Worm (Caenorhabditis elegans) whole organism, young adult: Measurements from ENCODE around the gene Y50D4A.5.
A peak's percentile ranks its signal among the peaks of the same experiment; 100 is the strongest.

ENCODE experiments used
- B0019.2 ChIP-seq: fragments of 200-800 bp; sonication (Bioruptor generic); conservative IDR thresholded peaks from 2 replicates; pipeline ENCODE4 v1.3.6; 2022; ENCODE audit warnings: missing genetic modification reagents, missing genetic modification characterization, missing compliant biosample characterization
- B0336.3 ChIP-seq: fragments of 200-800 bp; sonication (Bioruptor generic); IDR thresholded peaks from 2 replicates; pipeline ENCODE4 v1.3.6; 2022; ENCODE audit warnings: missing genetic modification characterization, missing compliant biosample characterization
- C06A6.2 ChIP-seq: fragments of 200-800 bp; sonication (Bioruptor generic); conservative IDR thresholded peaks from 2 replicates; pipeline ENCODE4 v1.3.6; 2022; ENCODE audit warnings: missing genetic modification characterization, missing compliant biosample characterization
- F10E7.11 ChIP-seq: sonication (generic microtip); optimal IDR thresholded peaks from 2 replicates; lab custom pipeline; 2017; ENCODE audit warnings: mild to moderate bottlenecking, missing genetic modification characterization, moderate library complexity, missing compliant biosample characterization
- F22D6.2 ChIP-seq: sonication (generic microtip); optimal IDR thresholded peaks from 2 replicates; lab custom pipeline; 2016; ENCODE audit warnings: mild to moderate bottlenecking, missing genetic modification characterization, missing compliant biosample characterization
- F37B4.10 ChIP-seq: fragments of 200-800 bp; sonication (Bioruptor generic); IDR thresholded peaks from 2 replicates; pipeline ENCODE4 v1.3.6; 2022; ENCODE audit warnings: missing genetic modification characterization, missing compliant biosample characterization
- F39B2.1 ChIP-seq: fragments of 200-800 bp; sonication (Bioruptor generic); IDR thresholded peaks from 2 replicates; pipeline ENCODE4 v1.3.6; 2022; ENCODE audit warnings: missing genetic modification reagents, missing genetic modification characterization, missing compliant biosample characterization
- F52B5.7 ChIP-seq: sonication (generic microtip); optimal IDR thresholded peaks from 2 replicates; lab custom pipeline; 2016; ENCODE audit warnings: mild to moderate bottlenecking, missing genetic modification characterization, missing compliant biosample characterization
- F55B11.4 ChIP-seq: sonication (generic microtip); optimal IDR thresholded peaks from 2 replicates; lab custom pipeline; 2016; ENCODE audit warnings: missing compliant biosample characterization, missing genetic modification characterization, borderline replicate concordance; ENCODE audit not compliant: insufficient read depth
- F57A8.1 ChIP-seq: fragments of 200-800 bp; sonication (Bioruptor generic); optimal IDR thresholded peaks from 2 replicates; lab custom pipeline; 2018; ENCODE audit warnings: mild to moderate bottlenecking, missing genetic modification characterization, moderate library complexity, missing compliant biosample characterization
- K12H6.12 ChIP-seq: fragments of 200-800 bp; sonication (Bioruptor generic); optimal IDR thresholded peaks from 2 replicates; lab custom pipeline; 2018; ENCODE audit warnings: mild to moderate bottlenecking, missing genetic modification characterization, missing compliant biosample characterization
- Y53F4B.3 ChIP-seq: fragments of 200-800 bp; sonication (Bioruptor generic); IDR thresholded peaks from 2 replicates; pipeline ENCODE4 v1.3.6; 2022; ENCODE audit warnings: missing genetic modification reagents, missing genetic modification characterization, missing compliant biosample characterization
- Y67H2A.10 ChIP-seq: fragments of 200-800 bp; sonication (Bioruptor generic); conservative IDR thresholded peaks from 2 replicates; pipeline ENCODE4 v1.3.6; 2022; ENCODE audit warnings: missing genetic modification reagents, missing genetic modification characterization, missing compliant biosample characterization
- akir-1 ChIP-seq: fragments of 200-800 bp; sonication (Bioruptor generic); optimal IDR thresholded peaks from 2 replicates; lab custom pipeline; 2018; ENCODE audit warnings: mild to moderate bottlenecking, missing genetic modification characterization, moderate library complexity, missing compliant biosample characterization
- aptf-3 ChIP-seq: fragments of 200-800 bp; sonication (Bioruptor generic); IDR thresholded peaks from 2 replicates; pipeline ENCODE4 v1.3.6; 2022; ENCODE audit warnings: missing genetic modification characterization, missing compliant biosample characterization
- atf-7 ChIP-seq: sonication (generic microtip); optimal IDR thresholded peaks from 2 replicates; lab custom pipeline; 2017; ENCODE audit warnings: mild to moderate bottlenecking, missing genetic modification characterization, missing compliant biosample characterization
- attf-5 ChIP-seq: fragments of 200-800 bp; sonication (Bioruptor generic); optimal IDR thresholded peaks from 2 replicates; lab custom pipeline; 2018; ENCODE audit warnings: mild to moderate bottlenecking, missing genetic modification characterization, missing compliant biosample characterization
- attf-6 ChIP-seq: fragments of 200-800 bp; sonication (Bioruptor generic); IDR thresholded peaks from 2 replicates; pipeline ENCODE4 v1.3.6; 2022; ENCODE audit warnings: missing genetic modification reagents, missing genetic modification characterization, missing compliant biosample characterization
- bed-1 ChIP-seq: fragments of 200-800 bp; sonication (Bioruptor generic); IDR thresholded peaks from 2 replicates; pipeline ENCODE4 v1.3.6; 2022; ENCODE audit warnings: missing genetic modification reagents, missing genetic modification characterization, missing compliant biosample characterization
- bed-2 ChIP-seq: fragments of 200-800 bp; sonication (Bioruptor generic); IDR thresholded peaks from 2 replicates; pipeline ENCODE4 v1.3.6; 2022; ENCODE audit warnings: missing genetic modification reagents, missing genetic modification characterization, missing compliant biosample characterization
- cebp-1 ChIP-seq, 2 experiments: fragments of 200-800 bp in 1 of 2; sonication (Bioruptor generic) in 1 of 2; sonication (generic microtip) in 1 of 2; IDR thresholded peaks in 1 of 2; optimal IDR thresholded peaks in 1 of 2; 2 replicates each; pipeline versions ENCODE4 v1.3.6 to Lab custom; 2017 to 2022; ENCODE audit warnings: missing compliant biosample characterization in 2 of 2, missing genetic modification characterization in 2 of 2, mild to moderate bottlenecking in 1 of 2, missing genetic modification reagents in 1 of 2, moderate library complexity in 1 of 2
- efl-1 ChIP-seq: fragments of 150-350 bp; optimal IDR thresholded peaks from 2 replicates; lab custom pipeline; 2014; ENCODE audit warnings: missing biosample characterization, missing genetic modification reagents, missing genetic modification characterization
- egl-18 ChIP-seq: fragments of 200-800 bp; sonication (Bioruptor generic); IDR thresholded peaks from 2 replicates; pipeline ENCODE4 v1.3.6; 2022; ENCODE audit warnings: missing genetic modification reagents, missing genetic modification characterization, missing compliant biosample characterization
- egrh-3 ChIP-seq: fragments of 200-800 bp; sonication (Bioruptor generic); IDR thresholded peaks from 2 replicates; pipeline ENCODE4 v1.3.6; 2022; ENCODE audit warnings: missing genetic modification reagents, missing genetic modification characterization, missing compliant biosample characterization
- ets-4 ChIP-seq: fragments of 200-800 bp; sonication (Bioruptor generic); optimal IDR thresholded peaks from 2 replicates; lab custom pipeline; 2018; ENCODE audit warnings: mild to moderate bottlenecking, missing genetic modification characterization, missing compliant biosample characterization
- fkh-3 ChIP-seq: sonication (generic microtip); optimal IDR thresholded peaks from 2 replicates; lab custom pipeline; 2016; ENCODE audit warnings: mild to moderate bottlenecking, missing genetic modification characterization, missing compliant biosample characterization
- hlh-26 ChIP-seq: fragments of 200-800 bp; sonication (Bioruptor generic); conservative IDR thresholded peaks from 2 replicates; pipeline ENCODE4 v1.3.6; 2022; ENCODE audit warnings: missing genetic modification reagents, missing genetic modification characterization, missing compliant biosample characterization
- hmg-20 ChIP-seq: fragments of 200-800 bp; sonication (Bioruptor generic); IDR thresholded peaks from 2 replicates; pipeline ENCODE4 v1.3.6; 2022; ENCODE audit warnings: missing genetic modification reagents, missing genetic modification characterization, missing compliant biosample characterization
- hrde-1 ChIP-seq: sonication (generic microtip); optimal IDR thresholded peaks from 2 replicates; lab custom pipeline; 2016; ENCODE audit warnings: missing genetic modification characterization, mild to moderate bottlenecking, missing compliant biosample characterization, moderate library complexity, missing genotype, missing genetic modification reagents, borderline replicate concordance
- lag-1 ChIP-seq: fragments of 200-800 bp; sonication (Bioruptor generic); IDR thresholded peaks from 2 replicates; pipeline ENCODE4 v1.3.6; 2022; ENCODE audit warnings: missing genetic modification reagents, missing genetic modification characterization, missing compliant biosample characterization
- let-526 ChIP-seq: fragments of 200-800 bp; sonication (Bioruptor generic); IDR thresholded peaks from 2 replicates; pipeline ENCODE4 v1.3.6; 2022; ENCODE audit warnings: missing genetic modification reagents, missing genetic modification characterization, missing compliant biosample characterization
- lin-40 ChIP-seq: sonication (generic microtip); optimal IDR thresholded peaks from 2 replicates; lab custom pipeline; 2016; ENCODE audit warnings: missing genetic modification characterization, mild to moderate bottlenecking, missing compliant biosample characterization, missing genotype, missing genetic modification reagents
- lsl-1 ChIP-seq: fragments of 200-800 bp; sonication (Bioruptor generic); optimal IDR thresholded peaks from 2 replicates; lab custom pipeline; 2018; ENCODE audit warnings: mild to moderate bottlenecking, missing genetic modification characterization, moderate library complexity, missing compliant biosample characterization
- madf-3 ChIP-seq: fragments of 200-800 bp; sonication (Bioruptor generic); IDR thresholded peaks from 2 replicates; pipeline ENCODE4 v1.3.6; 2022; ENCODE audit warnings: missing genetic modification reagents, missing genetic modification characterization, missing compliant biosample characterization
- mel-28 ChIP-seq: sonication (generic microtip); optimal IDR thresholded peaks from 2 replicates; lab custom pipeline; 2016; ENCODE audit warnings: borderline replicate concordance, mild to moderate bottlenecking, missing genetic modification characterization, missing compliant biosample characterization
- mxl-1 ChIP-seq: sonication (generic microtip); optimal IDR thresholded peaks from 2 replicates; lab custom pipeline; 2016; ENCODE audit warnings: missing genetic modification characterization, missing compliant biosample characterization
- nfya-2 ChIP-seq: fragments of 200-800 bp; sonication (Bioruptor generic); IDR thresholded peaks from 2 replicates; pipeline ENCODE4 v1.3.6; 2022; ENCODE audit warnings: missing genetic modification reagents, missing genetic modification characterization, missing compliant biosample characterization
- nhr-27 ChIP-seq: fragments of 200-800 bp; sonication (Bioruptor generic); optimal IDR thresholded peaks from 2 replicates; lab custom pipeline; 2018; ENCODE audit warnings: mild to moderate bottlenecking, missing genetic modification characterization, moderate library complexity, missing compliant biosample characterization
- nhr-80 ChIP-seq: sonication (generic microtip); optimal IDR thresholded peaks from 2 replicates; lab custom pipeline; 2016; ENCODE audit warnings: missing genetic modification characterization, missing compliant biosample characterization
- pbrm-1 ChIP-seq: fragments of 200-800 bp; sonication (Bioruptor generic); IDR thresholded peaks from 2 replicates; pipeline ENCODE4 v1.3.6; 2022; ENCODE audit warnings: missing genetic modification reagents, missing genetic modification characterization, missing compliant biosample characterization
- pha-4 ChIP-seq: fragments of 150-350 bp; sonication (generic microtip); optimal IDR thresholded peaks from 2 replicates; lab custom pipeline; 2014; ENCODE audit warnings: missing biosample characterization, missing genetic modification reagents, missing genetic modification characterization
- snpc-3.4 ChIP-seq: sonication (generic microtip); optimal IDR thresholded peaks from 2 replicates; lab custom pipeline; 2017; ENCODE audit warnings: missing genetic modification characterization, mild to moderate bottlenecking, missing compliant biosample characterization, antibody characterized with exemption, moderate library complexity, missing genotype, missing genetic modification reagents
- snpc-4 ChIP-seq, 5 experiments: fragments of 150-350 bp in 1 of 5; sonication (generic microtip) in 4 of 5; optimal IDR thresholded peaks; 2 replicates each; lab custom pipeline; 2014 to 2018; ENCODE audit warnings: missing genetic modification characterization in 5 of 5, missing biosample characterization in 3 of 5, antibody characterized with exemption in 2 of 5, mild to moderate bottlenecking in 2 of 5, missing compliant biosample characterization in 2 of 5, missing genotype in 2 of 5, moderate library complexity in 2 of 5, missing genetic modification reagents in 1 of 5
- tbx-9 ChIP-seq: sonication (generic microtip); optimal IDR thresholded peaks from 2 replicates; lab custom pipeline; 2016; ENCODE audit warnings: borderline replicate concordance, missing genetic modification characterization, inconsistent platforms, missing compliant biosample characterization
- xnd-1 ChIP-seq: sonication (generic microtip); optimal IDR thresholded peaks from 2 replicates; lab custom pipeline; 2016; ENCODE audit warnings: missing genotype, missing genetic modification reagents, missing genetic modification characterization, missing compliant biosample characterization
- zfh-2 ChIP-seq: fragments of 200-800 bp; sonication (Bioruptor generic); conservative IDR thresholded peaks from 2 replicates; pipeline ENCODE4 v1.3.6; 2022; ENCODE audit warnings: missing genetic modification reagents, missing genetic modification characterization, missing compliant biosample characterization
- ztf-26 ChIP-seq: sonication (generic microtip); optimal IDR thresholded peaks from 2 replicates; lab custom pipeline; 2017; ENCODE audit warnings: missing genetic modification characterization, missing compliant biosample characterization
- ztf-6 ChIP-seq: fragments of 200-800 bp; sonication (Bioruptor generic); IDR thresholded peaks from 2 replicates; pipeline ENCODE4 v1.3.6; 2022; ENCODE audit warnings: missing genetic modification reagents, missing genetic modification characterization, missing compliant biosample characterization

Y50D4A.5 gene

DNA sequence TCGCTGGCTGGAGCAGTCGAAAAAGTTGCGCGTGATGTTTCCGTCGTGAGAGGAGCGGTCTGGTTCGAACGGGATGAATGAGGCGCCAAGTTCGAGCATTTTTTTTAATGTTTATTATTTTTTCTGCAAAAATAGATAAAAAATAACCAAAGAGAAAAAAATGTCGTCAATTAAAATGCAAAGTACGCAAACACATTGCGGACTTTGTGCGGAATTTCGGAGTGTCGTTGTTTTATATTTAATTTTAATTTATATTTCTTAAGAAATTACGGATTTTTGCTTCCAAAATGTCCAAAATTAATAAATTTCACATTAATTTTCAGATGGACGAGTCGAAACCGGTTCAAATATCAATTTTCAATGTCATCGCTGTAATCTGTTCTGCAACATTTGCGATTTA is 11.1 kb upstream of the Y50D4A.5 start, which contains the start of the genes wrb-1 and Y50D4A.4 (continued):
- no peak for TF ChIP-seq F22D6.2
- no peak for TF ChIP-seq bed-1 (GFP tag; lab: Robert Waterston, UW)
- no peak for TF ChIP-seq C06A6.2
- TF ChIP-seq lag-1 (GFP tag; lab: Robert Waterston, UW), result no peak
- no peak for TF ChIP-seq ztf-6 (GFP tag; lab: Robert Waterston, UW)
- no peak for TF ChIP-seq pbrm-1 (GFP tag; lab: Robert Waterston, UW)
- TF ChIP-seq snpc-4 (GFP tag; optimal IDR thresholded peaks at IDR 0.05; lab: Kevin White, UChicago), result no peak
- TF ChIP-seq snpc-4 (tag; optimal IDR thresholded peaks at IDR 0.05; lab: Kevin White, UChicago), result peak in 1 of 4 experiments; percentile 64
- no peak for TF ChIP-seq Y53F4B.3 (GFP tag; lab: Robert Waterston, UW)
- TF ChIP-seq F10E7.11 (tag; lab: Kevin White, UChicago), result no peak
- peak; percentile 11 for TF ChIP-seq efl-1 (GFP tag; lab: Kevin White, UChicago)
- no peak for TF ChIP-seq fkh-3 (tag; lab: Kevin White, UChicago)
- TF ChIP-seq F39B2.1, result no peak
- TF ChIP-seq nhr-27 (tag; lab: Kevin White, UChicago), result no peak
- TF ChIP-seq hmg-20 (GFP tag; lab: Robert Waterston, UW), result no peak
- no peak for TF ChIP-seq aptf-3
- TF ChIP-seq let-526 (GFP tag; lab: Robert Waterston, UW), result no peak
- no peak for TF ChIP-seq zfh-2 (GFP tag; lab: Robert Waterston, UW)
- no peak for TF ChIP-seq mxl-1 (tag; lab: Kevin White, UChicago)
- no peak for TF ChIP-seq cebp-1 (GFP tag; IDR thresholded peaks at IDR 0.05; lab: Robert Waterston, UW)
- peak; percentile 19 for TF ChIP-seq cebp-1 (tag; optimal IDR thresholded peaks at IDR 0.05; lab: Kevin White, UChicago)
- no peak for TF ChIP-seq bed-2 (GFP tag; lab: Robert Waterston, UW)
- TF ChIP-seq tbx-9 (tag; lab: Kevin White, UChicago), result no peak
- no peak for TF ChIP-seq F57A8.1 (GFP tag; lab: Kevin White, UChicago)
- no peak for TF ChIP-seq F55B11.4 (tag; lab: Kevin White, UChicago)
- TF ChIP-seq F52B5.7, result no peak
- TF ChIP-seq hrde-1, result no peak
- TF ChIP-seq nhr-80 (tag; lab: Kevin White, UChicago), result no peak
- TF ChIP-seq attf-6, result no peak
- TF ChIP-seq egl-18, result no peak
- no peak for TF ChIP-seq K12H6.12
- peak; percentile 59 for TF ChIP-seq lin-40
- TF ChIP-seq snpc-3.4 (tag; lab: Kevin White, UChicago), result peak; percentile 12
- no peak for TF ChIP-seq akir-1
- peak; percentile 3 for TF ChIP-seq lsl-1 (GFP tag; lab: Kevin White, UChicago)
- no peak for TF ChIP-seq ztf-26 (tag; lab: Kevin White, UChicago)
- TF ChIP-seq attf-5 (GFP tag; lab: Kevin White, UChicago), result peak; percentile 91
- TF ChIP-seq B0336.3 (GFP tag; lab: Robert Waterston, UW), result no peak
- no peak for TF ChIP-seq hlh-26
- TF ChIP-seq B0019.2 (GFP tag; lab: Robert Waterston, UW), result no peak
- TF ChIP-seq xnd-1 (tag; lab: Kevin White, UChicago), result no peak
- no peak for TF ChIP-seq madf-3 (GFP tag; lab: Robert Waterston, UW)
- TF ChIP-seq ets-4 (GFP tag; lab: Kevin White, UChicago), result no peak
- TF ChIP-seq mel-28 (tag; lab: Kevin White, UChicago), result no peak
- no peak for TF ChIP-seq egrh-3 (GFP tag; lab: Robert Waterston, UW)
- TF ChIP-seq F37B4.10 (GFP tag; lab: Robert Waterston, UW), result no peak
- no peak for TF ChIP-seq Y67H2A.10 (GFP tag; lab: Robert Waterston, UW)
- TF ChIP-seq nfya-2 (GFP tag; lab: Robert Waterston, UW), result no peak
- TF ChIP-seq atf-7 (tag; lab: Kevin White, UChicago), result no peak
- TF ChIP-seq pha-4, result no peak
